Worm (Caenorhabditis elegans) whole organism, L1 larva: ENCODE results near the gene pha-2.

ENCODE experiments used
- C04F5.9 ChIP-seq: sonication (generic microtip); optimal IDR thresholded peaks from 2 replicates; lab custom pipeline; 2016; ENCODE audit warnings: missing genetic modification characterization, missing compliant biosample characterization
- F16B12.6 ChIP-seq: fragments of 150-350 bp; optimal IDR thresholded peaks from 2 replicates; lab custom pipeline; 2014; ENCODE audit warnings: missing biosample characterization, missing genetic modification characterization
- Y116A8C.19 ChIP-seq: sonication (generic microtip); optimal IDR thresholded peaks from 2 replicates; lab custom pipeline; 2016; ENCODE audit warnings: missing compliant biosample characterization, missing genetic modification characterization, borderline replicate concordance
- alr-1 ChIP-seq: fragments of 200-800 bp; sonication (Bioruptor generic); optimal IDR thresholded peaks from 2 replicates; lab custom pipeline; 2018; ENCODE audit warnings: borderline replicate concordance, mild to moderate bottlenecking, missing genetic modification characterization, missing compliant biosample characterization
- ama-1 ChIP-seq: fragments of 150-350 bp; optimal IDR thresholded peaks from 2 replicates; lab custom pipeline; 2014
- blmp-1 ChIP-seq: fragments of 150-350 bp; optimal IDR thresholded peaks from 2 replicates; lab custom pipeline; 2014; ENCODE audit warnings: missing biosample characterization, missing genetic modification characterization
- ceh-63 ChIP-seq: fragments of 200-800 bp; sonication (Bioruptor generic); optimal IDR thresholded peaks from 2 replicates; lab custom pipeline; 2018; ENCODE audit warnings: mild to moderate bottlenecking, missing genetic modification characterization, missing compliant biosample characterization
- ceh-8 ChIP-seq: fragments of 200-800 bp; sonication (Bioruptor generic); optimal IDR thresholded peaks from 2 replicates; lab custom pipeline; 2018; ENCODE audit warnings: mild to moderate bottlenecking, missing genetic modification characterization, moderate library complexity, missing compliant biosample characterization
- ceh-90 ChIP-seq: sonication (generic microtip); optimal IDR thresholded peaks from 2 replicates; lab custom pipeline; 2016; ENCODE audit warnings: missing genetic modification characterization, missing compliant biosample characterization
- ces-1 ChIP-seq: fragments of 150-350 bp; optimal IDR thresholded peaks from 2 replicates; lab custom pipeline; 2014; ENCODE audit warnings: missing biosample characterization, missing genetic modification reagents, missing genetic modification characterization
- dsc-1 ChIP-seq: sonication (generic microtip); optimal IDR thresholded peaks from 2 replicates; lab custom pipeline; 2016; ENCODE audit warnings: mild to moderate bottlenecking, missing genetic modification characterization, missing compliant biosample characterization
- efl-1 ChIP-seq, 4 experiments: fragments of 150-350 bp; optimal IDR thresholded peaks in 3 of 4; peaks in 1 of 4; 1 replicate in 1 of 4; 2 replicates in 3 of 4; lab custom pipeline; 2014; ENCODE audit warnings: missing biosample characterization in 2 of 4, missing genetic modification characterization in 2 of 4, missing genetic modification reagents in 2 of 4
- egl-13 ChIP-seq: sonication (generic microtip); optimal IDR thresholded peaks from 2 replicates; lab custom pipeline; 2016; ENCODE audit warnings: missing genotype, missing genetic modification reagents, missing genetic modification characterization, missing compliant biosample characterization
- elt-2 ChIP-seq: sonication (generic microtip); optimal IDR thresholded peaks from 2 replicates; lab custom pipeline; 2016; ENCODE audit warnings: missing genetic modification characterization, mild to moderate bottlenecking, inconsistent platforms, missing compliant biosample characterization, missing genetic modification reagents
- elt-3 ChIP-seq, 6 experiments: fragments of 150-350 bp in 1 of 6; sonication (generic microtip); optimal IDR thresholded peaks; 2 replicates each; lab custom pipeline; 2017 to 2018; ENCODE audit warnings: missing biosample characterization in 6 of 6, missing genetic modification characterization in 6 of 6, inconsistent platforms in 1 of 6
- fkh-10 ChIP-seq: sonication (generic microtip); optimal IDR thresholded peaks from 2 replicates; lab custom pipeline; 2017; ENCODE audit warnings: missing biosample characterization, missing genetic modification reagents, missing genetic modification characterization
- fkh-4 ChIP-seq: sonication (generic microtip); optimal IDR thresholded peaks from 2 replicates; lab custom pipeline; 2016; ENCODE audit warnings: missing compliant biosample characterization, missing genetic modification characterization, borderline replicate concordance
- fkh-8 ChIP-seq: sonication (generic microtip); optimal IDR thresholded peaks from 2 replicates; lab custom pipeline; 2016; ENCODE audit warnings: mild to moderate bottlenecking, missing genetic modification characterization, missing compliant biosample characterization
- fos-1 ChIP-seq: fragments of 150-350 bp; optimal IDR thresholded peaks from 2 replicates; lab custom pipeline; 2014; ENCODE audit warnings: missing biosample characterization, missing genetic modification characterization
- grh-1 ChIP-seq: fragments of 200-800 bp; sonication (Bioruptor generic); IDR thresholded peaks from 2 replicates; pipeline ENCODE4 v1.3.6; 2022; ENCODE audit warnings: missing genetic modification reagents, missing genetic modification characterization, missing compliant biosample characterization
- isw-1 ChIP-seq: fragments of 200-800 bp; sonication (Bioruptor generic); IDR thresholded peaks from 2 replicates; pipeline ENCODE4 v1.3.6; 2022; ENCODE audit warnings: missing genetic modification characterization, missing compliant biosample characterization
- jun-1 ChIP-seq: fragments of 150-350 bp; optimal IDR thresholded peaks from 2 replicates; lab custom pipeline; 2014; ENCODE audit warnings: missing biosample characterization, missing genetic modification reagents, missing genetic modification characterization
- lin-15B ChIP-seq: fragments of 150-350 bp; sonication (generic microtip); optimal IDR thresholded peaks from 3 replicates; lab custom pipeline; 2014; ENCODE audit warnings: missing biosample characterization, missing genetic modification characterization
- lir-3 ChIP-seq: sonication (generic microtip); optimal IDR thresholded peaks from 2 replicates; lab custom pipeline; 2016; ENCODE audit warnings: mild to moderate bottlenecking, missing genetic modification characterization, moderate library complexity, missing compliant biosample characterization; ENCODE audit not compliant: poor library complexity
- lsy-2 ChIP-seq, 2 experiments: fragments of 150-350 bp; optimal IDR thresholded peaks; 2 replicates each; lab custom pipeline; 2014; ENCODE audit warnings: missing biosample characterization in 2 of 2, missing genetic modification characterization in 2 of 2
- mab-9 ChIP-seq: fragments of 200-800 bp; sonication (Bioruptor generic); IDR thresholded peaks from 2 replicates; pipeline ENCODE4 v1.3.6; 2022; ENCODE audit warnings: missing genetic modification reagents, missing genetic modification characterization, missing compliant biosample characterization
- mdl-1 ChIP-seq, 2 experiments: fragments of 150-350 bp; optimal IDR thresholded peaks; 2 replicates each; lab custom pipeline; 2014 to 2017; ENCODE audit warnings: missing biosample characterization in 2 of 2, missing genetic modification characterization in 2 of 2, inconsistent platforms in 1 of 2
- mef-2 ChIP-seq: fragments of 150-350 bp; optimal IDR thresholded peaks from 2 replicates; lab custom pipeline; 2014; ENCODE audit warnings: missing biosample characterization, missing genetic modification characterization
- mep-1 ChIP-seq: fragments of 150-350 bp; optimal IDR thresholded peaks from 2 replicates; lab custom pipeline; 2014; ENCODE audit warnings: missing biosample characterization, missing genetic modification characterization
- nhr-11 ChIP-seq: fragments of 150-350 bp; optimal IDR thresholded peaks from 2 replicates; lab custom pipeline; 2014; ENCODE audit warnings: missing biosample characterization, missing genetic modification characterization
- nhr-12 ChIP-seq: sonication (generic microtip); optimal IDR thresholded peaks from 2 replicates; lab custom pipeline; 2017; ENCODE audit warnings: missing biosample characterization, missing genetic modification characterization
- nhr-19 ChIP-seq: fragments of 200-800 bp; sonication (Bioruptor generic); conservative IDR thresholded peaks from 2 replicates; pipeline ENCODE4 v1.3.6; 2022; ENCODE audit warnings: missing genetic modification characterization, missing compliant biosample characterization
- nhr-237 ChIP-seq: fragments of 150-350 bp; optimal IDR thresholded peaks from 2 replicates; lab custom pipeline; 2014; ENCODE audit warnings: missing biosample characterization, missing genetic modification characterization
- nhr-28 ChIP-seq: fragments of 150-350 bp; optimal IDR thresholded peaks from 2 replicates; lab custom pipeline; 2014; ENCODE audit warnings: missing biosample characterization, missing genetic modification characterization
- nhr-47 ChIP-seq: sonication (generic microtip); optimal IDR thresholded peaks from 2 replicates; lab custom pipeline; 2016; ENCODE audit warnings: mild to moderate bottlenecking, missing genetic modification characterization, moderate library complexity, missing compliant biosample characterization
- nhr-76 ChIP-seq: sonication (generic microtip); optimal IDR thresholded peaks from 2 replicates; lab custom pipeline; 2017; ENCODE audit warnings: missing biosample characterization, missing genetic modification characterization
- nhr-84 ChIP-seq: sonication (generic microtip); optimal IDR thresholded peaks from 2 replicates; lab custom pipeline; 2017; ENCODE audit warnings: missing biosample characterization, missing genetic modification characterization
- nhr-85 ChIP-seq: sonication (generic microtip); peaks from one replicate; lab custom pipeline; 2016; ENCODE audit warnings: missing genetic modification characterization, inconsistent platforms, missing compliant biosample characterization
- pag-3 ChIP-seq: sonication (generic microtip); optimal IDR thresholded peaks from 2 replicates; lab custom pipeline; 2017; ENCODE audit warnings: missing genetic modification characterization, mild to moderate bottlenecking, missing compliant biosample characterization, antibody characterized with exemption, borderline replicate concordance; ENCODE audit not compliant: insufficient read depth
- pax-3 ChIP-seq: fragments of 200-800 bp; sonication (Bioruptor generic); optimal IDR thresholded peaks from 2 replicates; lab custom pipeline; 2018; ENCODE audit warnings: mild to moderate bottlenecking, missing genetic modification characterization, moderate library complexity, missing compliant biosample characterization
- rnt-1 ChIP-seq: sonication (generic microtip); optimal IDR thresholded peaks from 2 replicates; lab custom pipeline; 2016; ENCODE audit warnings: mild to moderate bottlenecking, missing genetic modification characterization, moderate library complexity, missing compliant biosample characterization
- sox-4 ChIP-seq: sonication (generic microtip); optimal IDR thresholded peaks from 2 replicates; lab custom pipeline; 2016; ENCODE audit warnings: missing genetic modification characterization, missing compliant biosample characterization
- sptf-1 ChIP-seq: fragments of 150-350 bp; optimal IDR thresholded peaks from 2 replicates; lab custom pipeline; 2014; ENCODE audit warnings: missing biosample characterization, missing genetic modification characterization
- sup-37 ChIP-seq: fragments of 200-800 bp; sonication (Bioruptor generic); optimal IDR thresholded peaks from 2 replicates; lab custom pipeline; 2018; ENCODE audit warnings: mild to moderate bottlenecking, missing genetic modification characterization, missing compliant biosample characterization
- swsn-7 ChIP-seq: sonication (generic microtip); optimal IDR thresholded peaks from 2 replicates; lab custom pipeline; 2016; ENCODE audit warnings: missing genetic modification characterization, missing compliant biosample characterization
- tbx-2 ChIP-seq: sonication (generic microtip); optimal IDR thresholded peaks from 2 replicates; lab custom pipeline; 2016; ENCODE audit warnings: missing genetic modification characterization, missing compliant biosample characterization
- unc-130 ChIP-seq: fragments of 150-350 bp; optimal IDR thresholded peaks from 2 replicates; lab custom pipeline; 2017; ENCODE audit warnings: missing biosample characterization, missing genetic modification characterization, inconsistent platforms
- unc-30 ChIP-seq: sonication (generic microtip); optimal IDR thresholded peaks from 2 replicates; lab custom pipeline; 2017; ENCODE audit warnings: missing biosample characterization, missing genetic modification characterization
- unc-62 ChIP-seq: fragments of 150-350 bp; optimal IDR thresholded peaks from 2 replicates; lab custom pipeline; 2014; ENCODE audit warnings: missing biosample characterization, missing genetic modification reagents, missing genetic modification characterization
- unc-86 ChIP-seq: sonication (generic microtip); optimal IDR thresholded peaks from 2 replicates; lab custom pipeline; 2016; ENCODE audit warnings: missing genetic modification characterization, missing compliant biosample characterization
- vab-15 ChIP-seq: sonication (generic microtip); optimal IDR thresholded peaks from 2 replicates; lab custom pipeline; 2017; ENCODE audit warnings: missing genotype, mild to moderate bottlenecking, missing genetic modification characterization, missing compliant biosample characterization
- ztf-11 ChIP-seq, 2 experiments: sonication (generic microtip); optimal IDR thresholded peaks; 2 replicates each; lab custom pipeline; 2016 to 2017; ENCODE audit warnings: missing genetic modification characterization in 2 of 2, missing biosample characterization in 1 of 2, missing compliant biosample characterization in 1 of 2

The pha-2 gene

ce11 chrX:601340-601757 lies 35.4 kb downstream of the pha-2 start (continued):
- no peak for TF ChIP-seq vab-15 (tag; lab: Kevin White, UChicago)
- no peak for TF ChIP-seq pag-3 (tag; lab: Kevin White, UChicago)
- no peak for TF ChIP-seq unc-30
- no peak for TF ChIP-seq fkh-4 (tag; lab: Kevin White, UChicago)
- TF ChIP-seq mep-1 (tag; lab: Kevin White, UChicago) = no peak
- no peak for TF ChIP-seq ceh-90 (tag; lab: Kevin White, UChicago)
- peak; percentile 53 for TF ChIP-seq nhr-47 (tag; lab: Kevin White, UChicago)
- no peak for TF ChIP-seq blmp-1 (tag; lab: Kevin White, UChicago)
- no peak for TF ChIP-seq lin-15B (tag; lab: Kevin White, UChicago)
- no peak for TF ChIP-seq unc-62 (GFP tag; lab: Kevin White, UChicago)
- no peak for TF ChIP-seq efl-1 (optimal IDR thresholded peaks at IDR 0.05; lab: Kevin White, UChicago)
- TF ChIP-seq efl-1 (GFP tag; optimal IDR thresholded peaks at IDR 0.05 in 1 of 2; lab: Kevin White, UChicago) = no peak
- TF ChIP-seq ztf-11 (tag; optimal IDR thresholded peaks at IDR 0.05; lab: Kevin White, UChicago) = peak in 1 of 2 experiments; percentile 1
- TF ChIP-seq fkh-10 (GFP tag; lab: Kevin White, UChicago) = peak; percentile 58
- TF ChIP-seq nhr-85 (tag; lab: Kevin White, UChicago) = peak; percentile 23
- TF ChIP-seq C04F5.9 (tag; lab: Kevin White, UChicago) = no peak
- no peak for TF ChIP-seq ama-1
- no peak for TF ChIP-seq nhr-84 (tag; lab: Kevin White, UChicago)
- no peak for TF ChIP-seq lir-3
- TF ChIP-seq tbx-2 (tag; lab: Kevin White, UChicago) = peak; percentile 51
- TF ChIP-seq F16B12.6 (tag; lab: Kevin White, UChicago) = no peak
- TF ChIP-seq rnt-1 (tag; lab: Kevin White, UChicago) = no peak
- TF ChIP-seq sox-4 (tag; lab: Kevin White, UChicago) = no peak
- TF ChIP-seq nhr-76 (tag; lab: Kevin White, UChicago) = no peak
- no peak for TF ChIP-seq nhr-12 (tag; lab: Kevin White, UChicago)
- no peak for TF ChIP-seq Y116A8C.19 (tag; lab: Kevin White, UChicago)
- TF ChIP-seq nhr-11 (tag; lab: Kevin White, UChicago) = no peak
- no peak for TF ChIP-seq sup-37 (GFP tag; lab: Kevin White, UChicago)
- TF ChIP-seq sptf-1 = no peak
- TF ChIP-seq fos-1 (tag; lab: Kevin White, UChicago) = no peak
- no peak for TF ChIP-seq unc-130 (tag; lab: Kevin White, UChicago)
- peak; percentile 48 for TF ChIP-seq unc-86 (tag; lab: Kevin White, UChicago)
- no peak for TF ChIP-seq nhr-237 (tag; lab: Kevin White, UChicago)
- TF ChIP-seq ces-1 (GFP tag; lab: Kevin White, UChicago) = peak; percentile 29
- TF ChIP-seq grh-1 (GFP tag; lab: Robert Waterston, UW) = no peak

- no peak for TF ChIP-seq nhr-28 (tag; lab: Kevin White, UChicago)
- peak; percentile 30 for TF ChIP-seq lir-3
- no peak for TF ChIP-seq nhr-76 (tag; lab: Kevin White, UChicago)
- peak; percentile 44 for TF ChIP-seq fkh-8 (tag; lab: Kevin White, UChicago)
- peak; percentile 65 for TF ChIP-seq ceh-8
- peak in 1 of 2 experiments; percentile 27 for TF ChIP-seq mdl-1 (tag; optimal IDR thresholded peaks at IDR 0.05; lab: Kevin White, UChicago)
- no peak for TF ChIP-seq nhr-19 (GFP tag; lab: Robert Waterston, UW)
- TF ChIP-seq elt-3 (tag; optimal IDR thresholded peaks at IDR 0.05; lab: Kevin White, UChicago) = no peak
- TF ChIP-seq mab-9 (GFP tag; lab: Robert Waterston, UW) = no peak
- TF ChIP-seq pag-3 (tag; lab: Kevin White, UChicago) = no peak
- TF ChIP-seq dsc-1 (tag; lab: Kevin White, UChicago) = peak; percentile 9
- no peak for TF ChIP-seq ceh-63 (GFP tag; lab: Kevin White, UChicago)
- TF ChIP-seq swsn-7 (tag; lab: Kevin White, UChicago) = no peak
- peak; percentile 35 for TF ChIP-seq jun-1 (tag; lab: Kevin White, UChicago)
- TF ChIP-seq fkh-10 (GFP tag; lab: Kevin White, UChicago) = no peak
- no peak for TF ChIP-seq alr-1 (tag; lab: Kevin White, UChicago)
- TF ChIP-seq isw-1 (GFP tag; lab: Robert Waterston, UW) = no peak
- TF ChIP-seq unc-30 = no peak
- no peak for TF ChIP-seq mef-2 (tag; lab: Kevin White, UChicago)
- peak; percentile 6 to 15 for TF ChIP-seq lsy-2 (tag; optimal IDR thresholded peaks at IDR 0.05; lab: Kevin White, UChicago)
- TF ChIP-seq egl-13 (tag; lab: Kevin White, UChicago) = peak; percentile 62
- TF ChIP-seq elt-2 = peak; percentile 64
- no peak for TF ChIP-seq pax-3
Measured at ce11 chrX:600671-601070, 36.1 kb downstream of the pha-2 start.
